Worm (Caenorhabditis elegans): ENCODE measurements around the gene alr-1.
A peak's percentile ranks its signal among the peaks of the same experiment; 100 is the strongest.

alr-1 gene

ce11 chrX:11114420-11114819 is 11.0 kb downstream of the alr-1 start:
- TF ChIP-seq mdl-1 (tag; optimal IDR thresholded peaks at IDR 0.05) (no peak), mbf-1 (tag; optimal IDR thresholded peaks at IDR 0.05) (no peak), nhr-11 (tag; optimal IDR thresholded peaks at IDR 0.05) (no peak), alr-1 (tag; optimal IDR thresholded peaks at IDR 0.05) (no peak), lin-11 (tag; optimal IDR thresholded peaks at IDR 0.05) (no peak), nhr-237 (tag; optimal IDR thresholded peaks at IDR 0.05) (no peak), lsy-2 (tag; optimal IDR thresholded peaks at IDR 0.05) (no peak), dmd-4 (tag; optimal IDR thresholded peaks at IDR 0.05) (no peak), sma-3 (GFP tag; optimal IDR thresholded peaks at IDR 0.05) (no peak)

ce11 chrX:11109200-11109599 is 16.2 kb downstream of the alr-1 start, which contains the start of gene grd-1:
Gene grd-1 (plus strand): TSS chrX:11109440.
- TF ChIP-seq skn-1 (tag; optimal IDR thresholded peaks at IDR 0.05), result no peak
- no peak for TF ChIP-seq crh-2 (tag; optimal IDR thresholded peaks at IDR 0.05)
- TF ChIP-seq ztf-4 (tag; optimal IDR thresholded peaks at IDR 0.05), result no peak
- TF ChIP-seq nhr-12 (tag; optimal IDR thresholded peaks at IDR 0.05), result no peak
- TF ChIP-seq unc-55 (GFP tag; optimal IDR thresholded peaks at IDR 0.05), result no peak
- TF ChIP-seq ztf-1 (GFP tag; conservative IDR thresholded peaks at IDR 0.05), result no peak

ce11 chrX:11107076-11107475 is 18.3 kb downstream of the alr-1 start, which contains the start of gene clc-17:
Gene clc-17 (plus strand): TSS chrX:11107376.
- TF ChIP-seq mab-5 (tag; optimal IDR thresholded peaks at IDR 0.05) (no peak), snpc-4 (tag; optimal IDR thresholded peaks at IDR 0.05) (no peak), sma-9 (GFP tag; optimal IDR thresholded peaks at IDR 0.05) (no peak), sma-9 (tag; optimal IDR thresholded peaks at IDR 0.05) (no peak), ama-1 (optimal IDR thresholded peaks at IDR 0.05) (no peak), C34F6.9 (tag; optimal IDR thresholded peaks at IDR 0.05) (no peak), lin-39 (tag; optimal IDR thresholded peaks at IDR 0.05) (no peak)

- TF ChIP-seq nhr-10 (tag; optimal IDR thresholded peaks at IDR 0.05) (no peak), fos-1 (tag; optimal IDR thresholded peaks at IDR 0.05) (peak; percentile 81)
These were observed 20.4 kb downstream of the alr-1 start, which contains the start of gene W02H3.1 for ce11 chrX:11104883-11105629. Gene W02H3.1 (minus strand): TSS chrX:11105460.

- TF ChIP-seq aly-2 (tag; optimal IDR thresholded peaks at IDR 0.05) (no peak), peb-1 (tag; optimal IDR thresholded peaks at IDR 0.05) (no peak), gmeb-1 (tag; optimal IDR thresholded peaks at IDR 0.05) (no peak), lsy-2 (tag; optimal IDR thresholded peaks at IDR 0.05) (no peak), sma-9 (GFP tag; optimal IDR thresholded peaks at IDR 0.05) (no peak), sma-9 (tag; optimal IDR thresholded peaks at IDR 0.05) (no peak), unc-39 (tag; optimal IDR thresholded peaks at IDR 0.05) (no peak), ama-1 (optimal IDR thresholded peaks at IDR 0.05) (no peak), nhr-12 (tag; optimal IDR thresholded peaks at IDR 0.05) (no peak), lin-13 (GFP tag; optimal IDR thresholded peaks at IDR 0.05) (no peak), nhr-129 (tag; optimal IDR thresholded peaks at IDR 0.05) (no peak), fos-1 (tag; optimal IDR thresholded peaks at IDR 0.05) (no peak), ceh-82 (tag; optimal IDR thresholded peaks at IDR 0.05) (no peak), sma-3 (GFP tag; optimal IDR thresholded peaks at IDR 0.05) (no peak), lin-11 (tag; optimal IDR thresholded peaks at IDR 0.05) (no peak), ceh-16 (tag; optimal IDR thresholded peaks at IDR 0.05) (no peak), ZK546.5 (tag; optimal IDR thresholded peaks at IDR 0.05) (no peak), elt-1 (tag; optimal IDR thresholded peaks at IDR 0.05) (no peak)
These were observed 22.2 kb downstream of the alr-1 start for ce11 chrX:11103173-11103572.

DNA sequence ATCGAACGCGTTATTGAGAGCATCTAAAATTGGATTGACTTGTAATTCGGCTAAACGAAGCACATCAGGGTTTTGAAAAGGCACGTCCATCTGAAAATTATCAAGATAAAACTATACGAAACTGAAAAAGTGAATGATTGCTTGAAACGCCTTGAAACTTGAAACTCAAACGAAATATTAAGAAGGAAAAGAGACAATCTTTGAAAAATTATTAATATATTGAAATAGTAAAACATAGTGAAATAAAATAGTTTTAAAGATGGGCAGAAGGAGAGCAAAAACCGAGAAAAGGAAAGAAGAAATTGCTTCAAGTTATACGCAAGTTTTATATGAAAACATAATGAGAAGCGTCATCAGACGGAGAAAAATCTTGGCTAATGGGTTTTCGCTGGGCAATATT is 27.3 kb downstream of the alr-1 start, which contains the start of gene W02H3.3:
Gene W02H3.3, minus strand, starts transcription at position 101 of the 400 bp plus-strand sequence.
- TF ChIP-seq ZK546.5 (tag; optimal IDR thresholded peaks at IDR 0.05) (no peak), nhr-237 (tag; optimal IDR thresholded peaks at IDR 0.05) (no peak), nhr-6 (tag; optimal IDR thresholded peaks at IDR 0.05) (no peak), ztf-1 (GFP tag; conservative IDR thresholded peaks at IDR 0.05) (no peak), sma-3 (GFP tag; optimal IDR thresholded peaks at IDR 0.05) (no peak), crh-2 (tag; optimal IDR thresholded peaks at IDR 0.05) (no peak), unc-62 (GFP tag; optimal IDR thresholded peaks at IDR 0.05) (no peak), ceh-16 (tag; optimal IDR thresholded peaks at IDR 0.05) (no peak), dmd-4 (tag; optimal IDR thresholded peaks at IDR 0.05) (no peak), ztf-11 (tag; optimal IDR thresholded peaks at IDR 0.05) (no peak), mbf-1 (tag; optimal IDR thresholded peaks at IDR 0.05) (no peak), fos-1 (tag; optimal IDR thresholded peaks at IDR 0.05) (no peak), aly-2 (tag; optimal IDR thresholded peaks at IDR 0.05) (no peak), zag-1 (tag; optimal IDR thresholded peaks at IDR 0.05) (no peak), ceh-82 (tag; optimal IDR thresholded peaks at IDR 0.05) (no peak), nhr-21 (tag; optimal IDR thresholded peaks at IDR 0.05) (no peak), nhr-23 (tag; optimal IDR thresholded peaks at IDR 0.05) (no peak), lin-11 (tag; optimal IDR thresholded peaks at IDR 0.05) (no peak)

Data from whole organism, L2 larva.